Fruit fly (Drosophila melanogaster) Kc167 (cell line): Measurements from ENCODE around the gene CG13097.

Experiments
- Myc ChIP-seq: fragments of >200 bp; optimal IDR thresholded peaks from 2 replicates; lab custom pipeline; 2017; ENCODE audit warnings: missing external identifiers
- Sin3A ChIP-seq: fragments of >200 bp; optimal IDR thresholded peaks from 2 replicates; lab custom pipeline; 2018; ENCODE audit warnings: missing external identifiers
- h ChIP-seq: fragments of >200 bp; optimal IDR thresholded peaks from 3 replicates; lab custom pipeline; 2018; ENCODE audit warnings: missing external identifiers
- insv ChIP-seq: fragments of >200 bp; optimal IDR thresholded peaks from 3 replicates; lab custom pipeline; 2018; ENCODE audit warnings: missing external identifiers
- psq ChIP-seq: fragments of >200 bp; optimal IDR thresholded peaks from 2 replicates; lab custom pipeline; 2017; ENCODE audit warnings: missing external identifiers
- ttk ChIP-seq: sonication (Bioruptor generic); optimal IDR thresholded peaks from 2 replicates; lab custom pipeline; 2017; ENCODE audit warnings: missing external identifiers

DNA sequence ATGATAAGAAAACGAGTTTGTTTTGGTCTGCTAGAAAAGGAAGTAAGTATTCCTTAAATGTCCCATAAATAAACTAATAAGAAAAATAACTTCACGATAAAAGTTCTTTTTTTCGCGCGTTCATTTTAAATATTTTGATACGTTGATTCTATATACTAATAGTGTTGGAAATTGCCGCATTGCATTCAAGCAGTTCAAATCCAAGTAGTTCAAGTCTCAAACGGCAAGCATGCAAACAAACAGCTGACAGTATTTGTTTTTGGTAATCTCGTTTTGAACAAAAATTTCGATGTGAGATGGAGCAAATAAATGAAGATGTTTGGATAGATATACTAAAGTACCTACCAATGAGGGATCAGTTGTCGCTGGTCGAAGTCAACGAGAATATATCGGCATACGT, 25.9 kb downstream of the CG13097 start, which contains the start of gene CG13088:
- no peak for TF ChIP-seq h (lab: Kevin White, UChicago)
- TF ChIP-seq ttk (lab: Kevin White, UChicago), result no peak
- no peak for TF ChIP-seq psq (lab: Kevin White, UChicago)
- no peak for TF ChIP-seq Sin3A
- TF ChIP-seq Myc (lab: Kevin White, UChicago), result no peak
- no peak for TF ChIP-seq insv
